Fruit fly (Drosophila melanogaster): ENCODE data around the gene CG8461.

The CG8461 gene

dm6 chr3R:14479623-14480194 lies 33.7 kb downstream of the CG8461 start (continued):
- no peak for TF ChIP-seq CG9609 (GFP tag; optimal IDR thresholded peaks at IDR 0.05)
- no peak for TF ChIP-seq ewg (GFP tag; optimal IDR thresholded peaks at IDR 0.05)
- no peak for TF ChIP-seq klu (GFP tag; IDR thresholded peaks at IDR 0.05)
- TF ChIP-seq croc (GFP tag; conservative IDR thresholded peaks at IDR 0.05): no peak
- TF ChIP-seq NC2α (GFP tag; optimal IDR thresholded peaks at IDR 0.05): no peak
- TF ChIP-seq CG3163 (GFP tag; optimal IDR thresholded peaks at IDR 0.05): no peak
- TF ChIP-seq Hr78 (GFP tag; optimal IDR thresholded peaks at IDR 0.05): no peak
- TF ChIP-seq CG11560 (tag; IDR thresholded peaks at IDR 0.05): no peak
- no peak for TF ChIP-seq Ets97D (GFP tag; optimal IDR thresholded peaks at IDR 0.05)
- TF ChIP-seq D (optimal IDR thresholded peaks at IDR 0.05): no peak
- no peak for TF ChIP-seq D (GFP tag; optimal IDR thresholded peaks at IDR 0.05)
- no peak for TF ChIP-seq kay (GFP tag; optimal IDR thresholded peaks at IDR 0.05)
- TF ChIP-seq Nf-YB (GFP tag; optimal IDR thresholded peaks at IDR 0.05): no peak
- no peak for TF ChIP-seq Vsx1 (GFP tag; optimal IDR thresholded peaks at IDR 0.05)
- TF ChIP-seq lbe (GFP tag; optimal IDR thresholded peaks at IDR 0.05): peak; percentile 5
- TF ChIP-seq CG15479 (GFP tag; optimal IDR thresholded peaks at IDR 0.05): no peak
- peak; percentile 67 for TF ChIP-seq CG12769 (tag; optimal IDR thresholded peaks at IDR 0.05)
- no peak for TF ChIP-seq ato (GFP tag; IDR thresholded peaks at IDR 0.05; ENCODE audit: partially characterized antibody)
- peak; percentile 52 for TF ChIP-seq CG12071 (GFP tag; optimal IDR thresholded peaks at IDR 0.05)
- TF ChIP-seq CG5245 (GFP tag; optimal IDR thresholded peaks at IDR 0.05): no peak
- no peak for TF ChIP-seq CG11723 (GFP tag; optimal IDR thresholded peaks at IDR 0.05)
- TF ChIP-seq corto (GFP tag; optimal IDR thresholded peaks at IDR 0.05): no peak
- peak; percentile 38 for TF ChIP-seq caup (GFP tag; optimal IDR thresholded peaks at IDR 0.05; ENCODE audit: severe bottlenecking)
- no peak for TF ChIP-seq CG17361 (GFP tag; IDR thresholded peaks at IDR 0.05)
- peak; percentile 56 for TF ChIP-seq PHDP (tag; optimal IDR thresholded peaks at IDR 0.05)
- no peak for TF ChIP-seq dm (GFP tag; optimal IDR thresholded peaks at IDR 0.05)
- no peak for TF ChIP-seq CG11504 (tag; optimal IDR thresholded peaks at IDR 0.05)
- peak; percentile 41 for TF ChIP-seq CG6854 (GFP tag; optimal IDR thresholded peaks at IDR 0.05)
- TF ChIP-seq CG16779 (GFP tag; IDR thresholded peaks at IDR 0.05): no peak
- TF ChIP-seq GATAe (GFP tag; conservative IDR thresholded peaks at IDR 0.05): no peak
- no peak for TF ChIP-seq row (GFP tag; IDR thresholded peaks at IDR 0.05)
- TF ChIP-seq ap (GFP tag; IDR thresholded peaks at IDR 0.05): no peak
- TF ChIP-seq CkIIα-i1 (GFP tag; IDR thresholded peaks at IDR 0.05): no peak
- no peak for TF ChIP-seq CG9727 (GFP tag; optimal IDR thresholded peaks at IDR 0.05)
- TF ChIP-seq Scr (GFP tag; IDR thresholded peaks at IDR 0.05; ENCODE audit: partially characterized antibody): no peak
- no peak for TF ChIP-seq CG9215 (GFP tag; IDR thresholded peaks at IDR 0.05)
- no peak for TF ChIP-seq Atf3 (GFP tag; optimal IDR thresholded peaks at IDR 0.05)
- no peak for TF ChIP-seq CG11398 (GFP tag; optimal IDR thresholded peaks at IDR 0.05)
- no peak for TF ChIP-seq CG8290 (GFP tag; optimal IDR thresholded peaks at IDR 0.05)
- TF ChIP-seq CG8290 (tag; optimal IDR thresholded peaks at IDR 0.05): peak in 1 of 2 experiments; percentile 73
- TF ChIP-seq salm (tag; optimal IDR thresholded peaks at IDR 0.05): no peak
- TF ChIP-seq NK7.1 (GFP tag; optimal IDR thresholded peaks at IDR 0.05): no peak
- TF ChIP-seq cwo (GFP tag; optimal IDR thresholded peaks at IDR 0.05): peak; percentile 17
- TF ChIP-seq Ada2b (GFP tag; IDR thresholded peaks at IDR 0.05): no peak
- no peak for TF ChIP-seq CG30431 (GFP tag; optimal IDR thresholded peaks at IDR 0.05)
- TF ChIP-seq CG9797 (GFP tag; optimal IDR thresholded peaks at IDR 0.05): no peak
- no peak for TF ChIP-seq ase (GFP tag; IDR thresholded peaks at IDR 0.05)
- no peak for TF ChIP-seq bsh (GFP tag; optimal IDR thresholded peaks at IDR 0.05)
- no peak for TF ChIP-seq stc (GFP tag; IDR thresholded peaks at IDR 0.05)
- no peak for TF ChIP-seq shn (GFP tag; optimal IDR thresholded peaks at IDR 0.05)
- TF ChIP-seq CG31441 (GFP tag; IDR thresholded peaks at IDR 0.05): no peak
- no peak for TF ChIP-seq eyg (GFP tag; optimal IDR thresholded peaks at IDR 0.05)
